Worm (Caenorhabditis elegans): Measurements from ENCODE around the gene srh-240.

srh-240 gene

DNA sequence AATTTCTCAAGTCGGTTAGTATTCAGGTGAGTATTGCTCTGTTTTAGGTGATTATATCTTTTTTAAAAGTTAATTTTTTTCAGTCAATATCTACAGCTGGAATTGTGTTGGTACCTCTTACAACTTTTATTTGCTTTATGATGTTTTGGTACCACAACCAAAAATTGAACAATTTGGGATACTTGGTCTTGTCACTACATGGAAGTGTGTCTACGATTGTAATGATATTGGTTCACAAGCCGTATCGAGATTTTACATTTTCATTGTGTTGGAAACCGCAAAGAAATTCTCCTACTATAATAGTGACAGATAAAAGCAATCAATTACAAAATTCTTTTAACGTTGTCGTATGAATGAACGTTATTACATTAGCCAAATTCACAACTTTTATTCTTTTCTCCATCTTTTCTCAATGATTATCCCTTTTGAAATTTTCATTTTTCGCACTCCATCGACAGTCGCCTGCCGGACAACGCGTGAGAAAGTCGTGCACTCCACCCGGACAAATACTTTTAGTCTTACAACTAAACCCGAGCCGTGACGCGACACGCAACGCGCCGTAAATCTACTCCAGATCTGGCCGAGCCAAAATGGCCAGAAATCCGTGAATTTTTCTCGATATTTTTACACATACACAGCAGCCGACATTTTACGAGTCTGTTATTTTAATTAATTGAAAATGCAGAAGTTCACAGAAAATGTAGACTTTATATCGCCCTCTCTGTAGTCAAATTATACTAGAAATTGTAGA is 6.9 kb downstream of the srh-240 start:
- TF ChIP-seq ceh-9 (tag; optimal IDR thresholded peaks at IDR 0.05) (no peak), skn-1 (tag; optimal IDR thresholded peaks at IDR 0.05) (no peak), lin-39 (tag; optimal IDR thresholded peaks at IDR 0.05) (no peak), nhr-11 (tag; optimal IDR thresholded peaks at IDR 0.05) (no peak), hmg-11 (tag; optimal IDR thresholded peaks at IDR 0.05) (no peak), mdl-1 (tag; optimal IDR thresholded peaks at IDR 0.05) (no peak)

DNA sequence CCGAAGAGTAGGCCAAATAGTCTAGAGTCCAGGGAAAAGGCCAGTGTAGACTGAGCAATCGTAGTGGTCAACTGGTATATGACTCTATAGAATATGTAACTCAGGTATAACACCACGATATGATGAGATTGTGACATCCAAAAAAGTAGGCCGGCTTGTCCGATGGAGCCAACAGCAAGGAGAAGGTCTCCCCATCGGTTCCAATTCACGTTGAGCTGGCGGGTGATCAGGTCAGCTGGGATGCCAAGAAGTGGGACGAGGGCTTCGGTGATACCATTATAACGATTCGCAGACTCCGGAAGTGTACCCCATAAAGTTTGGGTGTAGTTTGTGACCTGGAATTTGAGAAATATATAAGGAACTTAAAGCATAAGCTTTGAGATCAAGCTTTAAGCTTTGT is 7.9 kb downstream of the srh-240 start:
- no peak for TF ChIP-seq ceh-82 (tag; optimal IDR thresholded peaks at IDR 0.05)
- TF ChIP-seq nhr-77 (tag; optimal IDR thresholded peaks at IDR 0.05), result no peak
- TF ChIP-seq hmg-11 (tag; optimal IDR thresholded peaks at IDR 0.05), result no peak
- no peak for TF ChIP-seq mml-1 (tag; optimal IDR thresholded peaks at IDR 0.05)
- no peak for TF ChIP-seq egl-27 (tag; optimal IDR thresholded peaks at IDR 0.05)
- TF ChIP-seq sea-2 (GFP tag; optimal IDR thresholded peaks at IDR 0.05), result no peak
- no peak for TF ChIP-seq snpc-4 (tag; optimal IDR thresholded peaks at IDR 0.05)
- no peak for TF ChIP-seq ceh-28 (tag; optimal IDR thresholded peaks at IDR 0.05)
- no peak for TF ChIP-seq ama-1 (optimal IDR thresholded peaks at IDR 0.05)

DNA sequence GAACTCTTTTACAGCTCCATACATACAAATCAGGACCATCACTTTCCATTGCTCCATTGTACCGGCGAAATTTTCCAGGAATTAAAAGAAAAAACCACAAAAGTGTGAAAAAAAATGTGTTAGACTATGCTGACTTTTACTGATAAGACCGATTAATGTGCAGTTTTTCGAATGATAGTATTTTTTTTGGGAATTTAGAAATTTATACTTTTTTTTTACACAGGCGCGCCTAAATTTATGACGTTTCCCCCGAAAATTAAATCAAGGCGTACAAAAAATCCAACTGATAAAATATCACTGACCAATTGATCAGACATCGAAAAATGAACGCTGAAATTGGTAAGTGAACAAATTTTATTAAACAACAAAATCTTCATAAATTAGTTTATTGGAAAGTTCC is 10.4 kb downstream of the srh-240 start, which contains the start of gene folt-2:
TSS of gene folt-2 (minus strand) at position 179 of the 400 bp plus-strand sequence.
- TF ChIP-seq elt-2 (tag; optimal IDR thresholded peaks at IDR 0.05) (peak; percentile 75), pqm-1 (tag; optimal IDR thresholded peaks at IDR 0.05) (peak; percentile 49), nhr-43 (tag; optimal IDR thresholded peaks at IDR 0.05; ENCODE audit: poor library complexity, severe bottlenecking) (no peak), eor-1 (tag; optimal IDR thresholded peaks at IDR 0.05) (no peak), skn-1 (tag; optimal IDR thresholded peaks at IDR 0.05) (no peak), nfya-1 (tag; optimal IDR thresholded peaks at IDR 0.05; ENCODE audit: insufficient read depth) (no peak), aly-2 (tag; optimal IDR thresholded peaks at IDR 0.05) (no peak)

DNA sequence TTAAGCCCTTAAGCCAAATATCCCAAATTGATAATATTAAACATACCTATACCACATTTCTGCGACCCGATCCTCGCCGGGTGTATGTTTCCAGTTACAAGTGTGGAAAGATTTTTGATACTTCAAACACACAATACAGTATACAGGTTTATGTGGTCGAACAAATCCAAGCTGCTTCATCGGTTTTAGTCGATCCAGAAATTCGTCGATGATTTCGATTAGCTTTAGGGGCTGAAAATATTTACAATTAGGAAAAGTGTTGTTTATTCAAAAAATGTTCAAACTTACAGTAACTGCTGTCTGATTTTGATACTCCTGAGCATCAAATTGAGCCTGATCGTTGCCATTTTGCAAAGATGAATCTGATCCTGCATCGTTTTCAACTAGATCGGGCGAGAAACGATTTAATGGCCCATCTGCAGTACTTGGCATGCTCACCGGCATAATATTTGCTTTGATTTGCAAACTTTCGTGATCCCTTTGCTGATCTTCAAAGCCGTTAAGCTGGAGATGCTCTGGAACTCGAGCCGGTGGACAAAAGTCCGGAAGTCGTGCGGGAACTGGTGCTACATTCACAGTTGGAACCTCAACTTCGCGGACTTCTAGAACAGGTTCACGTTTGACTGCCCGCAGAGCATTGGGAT is 11.3 kb downstream of the srh-240 start:
- no peak for TF ChIP-seq ama-1 (optimal IDR thresholded peaks at IDR 0.05)
- no peak for TF ChIP-seq zag-1 (tag; optimal IDR thresholded peaks at IDR 0.05)
- TF ChIP-seq nhr-11 (tag; optimal IDR thresholded peaks at IDR 0.05), result no peak
- no peak for TF ChIP-seq eor-1 (tag; optimal IDR thresholded peaks at IDR 0.05)
- TF ChIP-seq ceh-82 (tag; optimal IDR thresholded peaks at IDR 0.05), result no peak
- TF ChIP-seq nhr-76 (tag; optimal IDR thresholded peaks at IDR 0.05), result no peak
- no peak for TF ChIP-seq elt-1 (tag; optimal IDR thresholded peaks at IDR 0.05)
- TF ChIP-seq ceh-28 (tag; optimal IDR thresholded peaks at IDR 0.05), result no peak
- TF ChIP-seq snpc-4 (tag; optimal IDR thresholded peaks at IDR 0.05), result no peak
- no peak for TF ChIP-seq sea-2 (GFP tag; optimal IDR thresholded peaks at IDR 0.05)
- no peak for TF ChIP-seq nhr-28 (tag; optimal IDR thresholded peaks at IDR 0.05)
- no peak for TF ChIP-seq fkh-10 (GFP tag; optimal IDR thresholded peaks at IDR 0.05)
- TF ChIP-seq skn-1 (tag; optimal IDR thresholded peaks at IDR 0.05), result no peak
- TF ChIP-seq pqm-1 (tag; optimal IDR thresholded peaks at IDR 0.05), result no peak

DNA sequence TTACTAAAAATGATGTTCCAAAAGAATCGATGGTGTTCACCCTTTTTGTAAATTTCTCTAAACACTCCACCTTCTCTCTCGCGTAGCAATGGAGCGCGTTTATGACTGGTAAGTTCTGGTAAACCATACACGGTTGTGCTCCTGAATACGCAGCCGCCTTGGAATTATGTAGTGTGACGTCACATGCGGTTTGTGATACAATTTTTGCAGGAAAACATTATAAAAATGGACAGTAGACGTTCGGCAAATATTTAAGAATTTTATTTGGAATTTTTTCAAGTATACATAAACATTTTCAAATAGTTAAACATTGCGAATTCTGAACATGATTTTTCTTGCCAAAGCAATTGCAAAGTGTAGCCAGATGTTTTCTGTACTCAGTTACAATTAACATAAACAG is 12.5 kb downstream of the srh-240 start, which contains the start of gene F37B4.10:
TSS of gene F37B4.10 (minus strand) at position 101 of the 400 bp plus-strand sequence.
- no peak for TF ChIP-seq ceh-9 (tag; optimal IDR thresholded peaks at IDR 0.05)
- TF ChIP-seq elt-2 (tag; optimal IDR thresholded peaks at IDR 0.05), result peak; percentile 8

DNA sequence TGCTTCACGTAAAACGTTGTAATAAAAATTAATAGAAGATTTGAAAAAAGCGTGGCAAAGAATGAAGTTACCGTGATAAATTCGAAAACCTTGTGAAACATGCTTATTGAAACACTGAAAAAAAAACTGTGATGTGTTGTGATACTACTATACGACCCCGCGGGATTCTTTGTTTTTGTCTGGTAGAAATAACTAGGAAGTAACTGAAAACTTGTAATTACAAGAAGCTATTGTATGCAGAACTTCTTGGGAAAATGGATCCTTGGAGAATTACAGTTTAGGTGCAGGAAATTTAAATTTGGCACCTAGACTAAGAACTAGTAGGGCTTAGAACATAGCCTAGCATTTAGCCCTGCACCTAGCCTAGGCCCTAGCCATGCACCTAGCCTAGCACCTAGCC is 14.8 kb downstream of the srh-240 start, which contains the start of gene str-39:
TSS of gene str-39 (minus strand) at position 101 of the 400 bp plus-strand sequence.
- no peak for TF ChIP-seq fkh-2 (tag; optimal IDR thresholded peaks at IDR 0.05)
- TF ChIP-seq fos-1 (tag; optimal IDR thresholded peaks at IDR 0.05), result no peak
- TF ChIP-seq ama-1 (optimal IDR thresholded peaks at IDR 0.05), result no peak
- no peak for TF ChIP-seq nhr-67 (tag; optimal IDR thresholded peaks at IDR 0.05)
- TF ChIP-seq egl-27 (tag; optimal IDR thresholded peaks at IDR 0.05), result no peak
- no peak for TF ChIP-seq sea-2 (GFP tag; optimal IDR thresholded peaks at IDR 0.05)
- TF ChIP-seq daf-12 (tag; optimal IDR thresholded peaks at IDR 0.05), result no peak
- TF ChIP-seq elt-2 (tag; optimal IDR thresholded peaks at IDR 0.05), result no peak

Data from whole organism, L3 larva.